Fruit fly (Drosophila melanogaster): Measurements from ENCODE around the gene RSG7.

DNA sequence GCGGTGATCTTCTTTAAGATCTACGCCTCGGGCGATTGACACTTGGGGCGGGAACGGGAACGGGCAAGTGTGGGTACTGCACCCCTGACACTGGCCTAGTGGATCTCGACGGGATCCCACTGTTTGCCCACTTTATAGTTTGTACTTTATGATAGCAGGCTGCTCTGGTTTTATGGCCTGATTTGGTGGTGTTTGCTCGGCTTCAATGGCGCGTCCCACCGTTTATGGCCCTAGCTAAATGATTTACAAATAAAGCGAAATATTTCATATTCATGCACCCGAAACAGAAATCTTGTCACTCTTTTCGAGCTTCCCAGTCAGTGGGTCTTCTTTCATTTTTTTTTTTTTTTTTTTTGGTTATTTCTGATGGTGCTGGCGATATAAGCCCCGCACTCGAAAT is 46.4 kb upstream of the RSG7 start:
- TF ChIP-seq CTCF (optimal IDR thresholded peaks at IDR 0.05) (no peak), CG8478 (optimal IDR thresholded peaks at IDR 0.05) (no peak)
